Worm (Caenorhabditis elegans) whole organism, L1 larva: ENCODE data around the gene C13C4.8.

ENCODE experiments used
- ama-1 ChIP-seq: fragments of 150-350 bp; optimal IDR thresholded peaks from 2 replicates; lab custom pipeline; 2014
- dsc-1 ChIP-seq: sonication (generic microtip); optimal IDR thresholded peaks from 2 replicates; lab custom pipeline; 2016; ENCODE audit warnings: mild to moderate bottlenecking, missing genetic modification characterization, missing compliant biosample characterization
- fkh-10 ChIP-seq: sonication (generic microtip); optimal IDR thresholded peaks from 2 replicates; lab custom pipeline; 2017; ENCODE audit warnings: missing biosample characterization, missing genetic modification reagents, missing genetic modification characterization
- lin-13 ChIP-seq: fragments of 150-350 bp; optimal IDR thresholded peaks from 2 replicates; lab custom pipeline; 2014; ENCODE audit warnings: missing biosample characterization, missing genetic modification reagents, missing genetic modification characterization
- lin-15B ChIP-seq: fragments of 150-350 bp; sonication (generic microtip); optimal IDR thresholded peaks from 3 replicates; lab custom pipeline; 2014; ENCODE audit warnings: missing biosample characterization, missing genetic modification characterization
- nhr-20 ChIP-seq: sonication (generic microtip); optimal IDR thresholded peaks from 2 replicates; lab custom pipeline; 2016; ENCODE audit warnings: mild to moderate bottlenecking, missing genetic modification characterization, missing compliant biosample characterization
- nhr-28 ChIP-seq: fragments of 150-350 bp; optimal IDR thresholded peaks from 2 replicates; lab custom pipeline; 2014; ENCODE audit warnings: missing biosample characterization, missing genetic modification characterization
- nhr-77 ChIP-seq: fragments of 150-350 bp; optimal IDR thresholded peaks from 2 replicates; lab custom pipeline; 2014; ENCODE audit warnings: missing biosample characterization, missing genetic modification characterization
- skn-1 ChIP-seq: fragments of 150-350 bp; optimal IDR thresholded peaks from 2 replicates; lab custom pipeline; 2014; ENCODE audit warnings: missing biosample characterization, missing genetic modification characterization
- sox-4 ChIP-seq: sonication (generic microtip); optimal IDR thresholded peaks from 2 replicates; lab custom pipeline; 2016; ENCODE audit warnings: missing genetic modification characterization, missing compliant biosample characterization
- unc-62 ChIP-seq: fragments of 150-350 bp; optimal IDR thresholded peaks from 2 replicates; lab custom pipeline; 2014; ENCODE audit warnings: missing biosample characterization, missing genetic modification reagents, missing genetic modification characterization

DNA sequence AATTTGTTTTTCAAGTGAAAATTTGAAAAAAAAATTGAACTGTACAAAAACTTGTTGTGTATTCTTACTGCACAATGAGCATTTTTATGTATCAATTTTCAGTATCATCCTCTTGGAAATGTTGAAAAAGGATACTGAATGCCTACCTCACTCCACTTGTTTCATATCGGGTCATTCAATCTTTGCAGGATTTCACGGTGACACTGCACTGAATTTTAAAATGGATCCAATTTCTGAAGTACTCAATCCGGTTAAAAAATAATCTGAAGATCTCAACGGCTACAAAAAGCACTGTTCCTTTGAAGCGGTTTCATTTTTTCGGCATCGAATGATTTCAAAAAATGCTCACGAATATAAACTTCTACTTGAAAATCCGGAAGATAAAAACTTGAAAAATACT is 20.1 kb downstream of the C13C4.8 start:
- TF ChIP-seq lin-15B (tag; lab: Kevin White, UChicago) (no peak), skn-1 (tag; lab: Kevin White, UChicago) (no peak), nhr-77 (tag; lab: Kevin White, UChicago) (no peak), ama-1 (lab: Kevin White, UChicago) (no peak), nhr-20 (tag; lab: Kevin White, UChicago) (no peak), dsc-1 (tag; lab: Kevin White, UChicago) (no peak), unc-62 (GFP tag; lab: Kevin White, UChicago) (no peak), fkh-10 (no peak), lin-13 (no peak), sox-4 (tag; lab: Kevin White, UChicago) (no peak), nhr-28 (tag; lab: Kevin White, UChicago) (no peak)
